Worm (Caenorhabditis elegans) whole organism, late embryonic: Measurements from ENCODE around the gene Y57G11C.42.

ENCODE experiments used
- K09A11.1 ChIP-seq: sonication (generic microtip); optimal IDR thresholded peaks from 2 replicates; lab custom pipeline; 2017; ENCODE audit warnings: antibody characterized with exemption, mild to moderate bottlenecking, missing genetic modification characterization, missing compliant biosample characterization; ENCODE audit not compliant: insufficient read depth
- ceh-30 ChIP-seq: fragments of 150-350 bp; optimal IDR thresholded peaks from 2 replicates; lab custom pipeline; 2014; ENCODE audit warnings: missing biosample characterization, missing genetic modification characterization
- ceh-31 ChIP-seq: sonication (generic microtip); optimal IDR thresholded peaks from 2 replicates; lab custom pipeline; 2016; ENCODE audit warnings: missing genetic modification characterization, missing compliant biosample characterization
- ceh-34 ChIP-seq: sonication (generic microtip); optimal IDR thresholded peaks from 2 replicates; lab custom pipeline; 2016; ENCODE audit warnings: mild to moderate bottlenecking, missing genetic modification characterization, missing compliant biosample characterization
- fkh-6 ChIP-seq: sonication (generic microtip); optimal IDR thresholded peaks from 2 replicates; lab custom pipeline; 2016; ENCODE audit warnings: missing genetic modification characterization, missing compliant biosample characterization
- hlh-30 ChIP-seq: sonication (generic microtip); optimal IDR thresholded peaks from 2 replicates; lab custom pipeline; 2017; ENCODE audit warnings: antibody characterized with exemption, missing genetic modification characterization, missing compliant biosample characterization; ENCODE audit not compliant: insufficient read depth
- hlh-8 ChIP-seq: sonication (generic microtip); optimal IDR thresholded peaks from 2 replicates; lab custom pipeline; 2016; ENCODE audit warnings: missing genotype, missing genetic modification characterization, missing compliant biosample characterization
- lim-6 ChIP-seq: sonication (generic microtip); optimal IDR thresholded peaks from 2 replicates; lab custom pipeline; 2016; ENCODE audit warnings: missing genetic modification characterization, missing compliant biosample characterization
- nhr-11 ChIP-seq: fragments of 150-350 bp; optimal IDR thresholded peaks from 2 replicates; lab custom pipeline; 2014; ENCODE audit warnings: missing biosample characterization, missing genetic modification characterization
- pqm-1 ChIP-seq: sonication (generic microtip); optimal IDR thresholded peaks from 2 replicates; lab custom pipeline; 2016; ENCODE audit warnings: missing genetic modification characterization, missing compliant biosample characterization
- sox-4 ChIP-seq: sonication (generic microtip); optimal IDR thresholded peaks from 2 replicates; lab custom pipeline; 2017; ENCODE audit warnings: mild to moderate bottlenecking, missing genetic modification characterization, inconsistent platforms, missing compliant biosample characterization
- tbx-7 ChIP-seq: sonication (generic microtip); optimal IDR thresholded peaks from 2 replicates; lab custom pipeline; 2016; ENCODE audit warnings: missing genotype, missing genetic modification characterization, missing compliant biosample characterization
- ttx-3 ChIP-seq: sonication (generic microtip); optimal IDR thresholded peaks from 2 replicates; lab custom pipeline; 2016; ENCODE audit warnings: missing genetic modification reagents, missing genetic modification characterization, missing compliant biosample characterization
- unc-3 ChIP-seq, 2 experiments: fragments of 200-800 bp in 1 of 2; sonication (Bioruptor generic) in 1 of 2; sonication (generic microtip) in 1 of 2; conservative IDR thresholded peaks in 1 of 2; optimal IDR thresholded peaks in 1 of 2; 2 replicates each; pipeline versions ENCODE4 v1.3.6 to Lab custom; 2016 to 2022; ENCODE audit warnings: missing compliant biosample characterization in 2 of 2, missing genetic modification characterization in 2 of 2, missing genetic modification reagents in 1 of 2

DNA sequence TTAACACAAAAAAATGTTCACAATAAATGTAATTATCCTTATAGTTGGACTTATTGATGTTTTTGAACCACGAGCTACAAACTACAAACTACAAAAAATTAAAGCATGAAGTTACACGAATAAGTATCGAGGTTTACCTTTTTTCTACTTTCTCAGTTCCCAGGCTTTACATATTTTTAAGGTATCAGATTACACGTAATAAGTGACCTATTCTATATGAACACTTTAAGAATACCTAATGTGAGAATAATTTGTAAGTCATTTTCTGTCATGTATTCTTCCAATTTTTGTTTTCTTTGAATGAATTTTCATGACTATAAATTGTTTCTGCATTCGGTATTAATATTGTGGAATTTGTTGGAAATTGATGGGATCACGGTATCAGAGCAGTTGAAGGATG lies 12.8 kb upstream of the Y57G11C.42 start, which contains the start of gene lgc-8:
- TF ChIP-seq ceh-34 (no peak), ttx-3 (no peak), nhr-11 (tag; lab: Kevin White, UChicago) (no peak), lim-6 (tag; lab: Kevin White, UChicago) (no peak), fkh-6 (no peak), unc-3 (GFP tag; conservative IDR thresholded peaks at IDR 0.05; lab: Robert Waterston, UW) (no peak), unc-3 (tag; optimal IDR thresholded peaks at IDR 0.05; lab: Kevin White, UChicago) (no peak), hlh-30 (tag; lab: Kevin White, UChicago) (no peak), sox-4 (tag; lab: Kevin White, UChicago) (no peak), ceh-31 (tag; lab: Kevin White, UChicago) (no peak), K09A11.1 (tag; lab: Kevin White, UChicago) (no peak), pqm-1 (tag; lab: Kevin White, UChicago) (no peak), tbx-7 (tag; lab: Kevin White, UChicago) (no peak), ceh-30 (tag; lab: Kevin White, UChicago) (no peak), hlh-8 (no peak)
